Worm (Caenorhabditis elegans): ENCODE results near the gene T20B12.7.

ce11 chrIII:7336214-7336613 is 42.6 kb downstream of the T20B12.7 start, which contains the start of gene gsp-2:
- TF ChIP-seq tbx-37 (GFP tag; conservative IDR thresholded peaks at IDR 0.05) (no peak), ceh-13 (GFP tag; optimal IDR thresholded peaks at IDR 0.05) (no peak), hmbx-1 (tag; optimal IDR thresholded peaks at IDR 0.05) (no peak), ceh-36 (tag; optimal IDR thresholded peaks at IDR 0.05) (no peak), pes-1 (GFP tag; IDR thresholded peaks at IDR 0.05) (no peak), ama-1 (optimal IDR thresholded peaks at IDR 0.05) (no peak), B0310.2 (tag; optimal IDR thresholded peaks at IDR 0.05) (no peak)
